Worm (Caenorhabditis elegans): ENCODE results near the gene str-228.
"Not testable (repeated sequence)": the region's sequence is repeated elsewhere in the genome, so short reads cannot be mapped to it uniquely, and the experiment has no call there.

The str-228 gene

DNA sequence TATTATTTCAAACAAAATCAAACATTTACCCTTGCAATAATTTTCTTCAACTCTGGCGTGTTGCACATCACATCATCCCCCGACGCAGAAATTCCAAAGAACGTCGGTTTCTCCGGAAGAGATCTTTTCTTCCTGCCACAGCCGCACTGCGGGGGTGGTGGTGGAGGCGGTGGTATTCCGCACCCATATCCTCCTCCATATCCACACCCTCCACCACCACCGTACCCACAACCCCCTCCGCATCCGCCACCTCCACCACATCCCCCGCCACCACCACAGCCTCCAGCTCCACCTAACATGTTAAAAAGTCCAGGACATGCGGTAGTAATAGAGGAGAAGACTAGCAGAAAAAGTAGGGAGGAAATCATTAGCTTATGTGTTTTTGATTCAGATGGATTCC, 44.9 kb downstream of the str-228 start, which contains the start of gene grl-29:
TSS of gene grl-29 (minus strand) at position 368 of the 400 bp plus-strand sequence.
- no peak for TF ChIP-seq unc-62 (GFP tag; optimal IDR thresholded peaks at IDR 0.05)

DNA sequence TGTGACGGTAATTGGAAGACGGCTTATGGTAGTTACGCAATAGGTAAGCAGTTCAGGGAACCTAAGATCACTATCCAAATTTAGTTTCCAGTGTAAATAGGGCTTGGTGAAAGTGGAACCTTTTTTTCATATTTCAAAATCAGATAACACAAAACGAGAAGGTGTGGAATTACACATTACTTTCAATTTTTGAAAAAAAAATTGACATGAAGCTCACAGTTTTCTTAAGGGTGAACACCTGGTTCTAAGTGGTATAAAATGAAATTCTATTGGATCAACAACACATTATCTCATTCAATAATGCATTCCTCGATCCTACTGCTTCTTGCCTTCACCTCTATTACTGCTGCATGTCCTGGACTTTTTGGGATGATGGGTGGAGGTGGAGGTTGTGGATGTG, 46.0 kb downstream of the str-228 start, which contains the start of gene grl-30:
TSS of gene grl-30 (plus strand) at position 301 of the 400 bp plus-strand sequence.
- no peak for TF ChIP-seq unc-62 (GFP tag; optimal IDR thresholded peaks at IDR 0.05)

DNA sequence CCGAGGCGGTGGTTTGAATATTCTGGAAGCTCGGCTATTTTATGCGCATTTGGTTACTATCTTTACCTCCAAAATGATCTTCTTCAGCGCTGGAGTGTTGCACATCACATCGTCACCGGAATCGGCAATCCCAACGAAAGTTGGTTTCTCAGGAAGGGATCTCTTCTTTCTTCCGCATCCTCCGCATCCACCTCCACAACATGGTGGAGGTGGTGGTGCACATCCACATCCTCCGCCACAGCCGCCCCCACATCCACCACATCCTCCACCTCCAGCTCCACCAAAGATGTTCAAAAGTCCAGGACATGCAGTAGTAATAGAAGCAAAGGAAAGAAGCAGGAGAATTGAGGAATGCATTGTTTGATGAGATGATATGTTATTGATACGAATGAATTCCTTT, 47.4 kb downstream of the str-228 start, which contains the start of gene grl-31:
TSS of gene grl-31 (minus strand) at position 357 of the 400 bp plus-strand sequence.
- TF ChIP-seq unc-62 (GFP tag; optimal IDR thresholded peaks at IDR 0.05) = no peak

DNA sequence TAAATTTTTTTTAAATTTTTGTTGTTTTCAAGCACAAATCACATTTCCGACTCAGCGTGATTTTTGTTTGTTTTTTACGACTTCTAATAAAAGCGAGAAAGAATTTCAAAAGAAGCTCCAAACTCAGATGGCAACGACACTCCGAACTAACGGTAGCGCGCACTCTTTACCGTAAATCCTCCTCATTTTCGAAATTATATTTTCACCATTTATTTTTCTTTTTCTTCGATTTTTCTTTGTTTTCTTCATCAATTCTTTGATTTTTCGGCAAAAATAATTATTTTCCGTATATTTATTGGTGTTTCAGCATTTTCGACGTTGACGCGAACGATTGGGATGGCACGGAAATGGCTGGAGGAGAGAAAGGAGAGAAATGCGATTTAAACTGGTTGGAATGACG, 48.8 kb downstream of the str-228 start, which contains the start of gene T24A6.1:
TSS of gene T24A6.1 (plus strand) at position 301 of the 400 bp plus-strand sequence.
- TF ChIP-seq unc-62 (GFP tag; optimal IDR thresholded peaks at IDR 0.05) = not testable (repeated sequence)

Measured in whole organism, dauer.